Worm (Caenorhabditis elegans) whole organism, L2 larva: ENCODE data around the gene srd-38.

Experiments used
- C34F6.9 ChIP-seq: fragments of 150-350 bp; optimal IDR thresholded peaks from 2 replicates; lab custom pipeline; 2014; ENCODE audit warnings: missing biosample characterization, missing genetic modification characterization
- F13H6.1 ChIP-seq: sonication (generic microtip); optimal IDR thresholded peaks from 2 replicates; lab custom pipeline; 2016; ENCODE audit warnings: missing genetic modification characterization, missing compliant biosample characterization
- R02D3.7 ChIP-seq: fragments of 150-350 bp; optimal IDR thresholded peaks from 2 replicates; lab custom pipeline; 2014; ENCODE audit warnings: missing biosample characterization, missing genetic modification characterization
- Y55F3AM.14 ChIP-seq: fragments of 200-800 bp; sonication (Bioruptor generic); optimal IDR thresholded peaks from 2 replicates; lab custom pipeline; 2018; ENCODE audit warnings: mild to moderate bottlenecking, missing genetic modification characterization, missing compliant biosample characterization
- alr-1 ChIP-seq: fragments of 150-350 bp; optimal IDR thresholded peaks from 2 replicates; lab custom pipeline; 2014; ENCODE audit warnings: missing biosample characterization, missing genetic modification characterization
- ama-1 ChIP-seq: fragments of 150-350 bp; optimal IDR thresholded peaks from 2 replicates; lab custom pipeline; 2018; ENCODE audit warnings: inconsistent platforms
- ceh-82 ChIP-seq: fragments of 150-350 bp; optimal IDR thresholded peaks from 2 replicates; lab custom pipeline; 2014; ENCODE audit warnings: missing biosample characterization, missing genetic modification characterization
- crh-2 ChIP-seq: sonication (generic microtip); optimal IDR thresholded peaks from 2 replicates; lab custom pipeline; 2017; ENCODE audit warnings: missing biosample characterization, missing genetic modification characterization
- egl-27 ChIP-seq: sonication (generic microtip); optimal IDR thresholded peaks from 3 replicates; lab custom pipeline; 2017; ENCODE audit warnings: missing biosample characterization, missing genetic modification reagents, missing genetic modification characterization
- elt-3 ChIP-seq: sonication (generic microtip); optimal IDR thresholded peaks from 2 replicates; lab custom pipeline; 2017; ENCODE audit warnings: missing biosample characterization, missing genetic modification characterization
- fos-1 ChIP-seq: fragments of 150-350 bp; optimal IDR thresholded peaks from 2 replicates; lab custom pipeline; 2014; ENCODE audit warnings: missing biosample characterization, missing genetic modification characterization
- gmeb-1 ChIP-seq: fragments of 150-350 bp; optimal IDR thresholded peaks from 2 replicates; lab custom pipeline; 2014; ENCODE audit warnings: missing biosample characterization, missing genetic modification characterization
- lin-11 ChIP-seq: fragments of 150-350 bp; sonication (generic microtip); optimal IDR thresholded peaks from 2 replicates; lab custom pipeline; 2014; ENCODE audit warnings: missing biosample characterization, missing genetic modification characterization, inconsistent platforms, mixed read lengths
- lin-39 ChIP-seq: fragments of 150-350 bp; optimal IDR thresholded peaks from 2 replicates; lab custom pipeline; 2014; ENCODE audit warnings: missing biosample characterization, missing genetic modification reagents, missing genetic modification characterization
- mab-5 ChIP-seq: fragments of 150-350 bp; optimal IDR thresholded peaks from 2 replicates; lab custom pipeline; 2014; ENCODE audit warnings: missing biosample characterization, missing genetic modification characterization
- mbf-1 ChIP-seq: sonication (generic microtip); optimal IDR thresholded peaks from 2 replicates; lab custom pipeline; 2017; ENCODE audit warnings: missing biosample characterization, missing genetic modification characterization
- mdl-1 ChIP-seq, 2 experiments: fragments of 150-350 bp in 1 of 2; sonication (generic microtip) in 1 of 2; optimal IDR thresholded peaks; 2 replicates each; lab custom pipeline; 2017; ENCODE audit warnings: missing biosample characterization in 2 of 2, missing genetic modification characterization in 2 of 2
- nhr-10 ChIP-seq: sonication (generic microtip); optimal IDR thresholded peaks from 2 replicates; lab custom pipeline; 2017; ENCODE audit warnings: missing biosample characterization, missing genetic modification characterization
- nhr-11 ChIP-seq: fragments of 150-350 bp; optimal IDR thresholded peaks from 2 replicates; lab custom pipeline; 2014; ENCODE audit warnings: missing biosample characterization, missing genetic modification characterization
- nhr-12 ChIP-seq: fragments of 150-350 bp; optimal IDR thresholded peaks from 2 replicates; lab custom pipeline; 2014; ENCODE audit warnings: missing biosample characterization, missing genetic modification characterization
- nhr-21 ChIP-seq: fragments of 150-350 bp; optimal IDR thresholded peaks from 2 replicates; lab custom pipeline; 2014; ENCODE audit warnings: missing biosample characterization, missing genetic modification characterization
- nhr-237 ChIP-seq: fragments of 150-350 bp; optimal IDR thresholded peaks from 2 replicates; lab custom pipeline; 2014; ENCODE audit warnings: missing biosample characterization, missing genetic modification characterization
- nhr-25 ChIP-seq: fragments of 150-350 bp; sonication (generic microtip); optimal IDR thresholded peaks from 3 replicates; lab custom pipeline; 2014; ENCODE audit warnings: missing biosample characterization, missing genetic modification characterization
- nhr-6 ChIP-seq: fragments of 150-350 bp; optimal IDR thresholded peaks from 2 replicates; lab custom pipeline; 2014; ENCODE audit warnings: missing biosample characterization, missing genetic modification characterization
- nhr-77 ChIP-seq: fragments of 150-350 bp; optimal IDR thresholded peaks from 2 replicates; lab custom pipeline; 2014; ENCODE audit warnings: missing biosample characterization, missing genetic modification characterization
- peb-1 ChIP-seq: fragments of 150-350 bp; optimal IDR thresholded peaks from 2 replicates; lab custom pipeline; 2014; ENCODE audit warnings: missing biosample characterization, missing genetic modification characterization
- sem-4 ChIP-seq: fragments of 150-350 bp; optimal IDR thresholded peaks from 2 replicates; lab custom pipeline; 2014; ENCODE audit warnings: missing biosample characterization, missing genetic modification reagents, missing genetic modification characterization
- sma-9 ChIP-seq, 2 experiments: fragments of 150-350 bp in 1 of 2; sonication (generic microtip) in 1 of 2; optimal IDR thresholded peaks; 2 replicates each; lab custom pipeline; 2014 to 2016; ENCODE audit warnings: missing genetic modification characterization in 2 of 2, mild to moderate bottlenecking in 1 of 2, missing biosample characterization in 1 of 2, missing compliant biosample characterization in 1 of 2, missing genetic modification reagents in 1 of 2, moderate library complexity in 1 of 2
- snpc-4 ChIP-seq: fragments of 150-350 bp; optimal IDR thresholded peaks from 2 replicates; lab custom pipeline; 2014; ENCODE audit warnings: missing biosample characterization, missing genetic modification characterization
- unc-55 ChIP-seq: fragments of 150-350 bp; sonication (generic microtip); optimal IDR thresholded peaks from 3 replicates; lab custom pipeline; 2014; ENCODE audit warnings: missing biosample characterization, missing genetic modification reagents, missing genetic modification characterization
- ztf-1 ChIP-seq: fragments of 200-800 bp; sonication (Bioruptor generic); conservative IDR thresholded peaks from 2 replicates; pipeline ENCODE4 v1.3.6; 2022; ENCODE audit warnings: missing genetic modification characterization, missing compliant biosample characterization
- ztf-11 ChIP-seq: sonication (generic microtip); optimal IDR thresholded peaks from 2 replicates; lab custom pipeline; 2017; ENCODE audit warnings: missing biosample characterization, missing genetic modification characterization
- ztf-4 ChIP-seq: fragments of 150-350 bp; optimal IDR thresholded peaks from 2 replicates; lab custom pipeline; 2014; ENCODE audit warnings: missing biosample characterization, missing genetic modification characterization

Gene srd-38

ce11 chrX:13291506-13291905 is at the start of gene srd-38:
Gene srd-38 (plus strand): TSS chrX:13291806.
- no peak for TF ChIP-seq nhr-12 (tag; lab: Kevin White, UChicago)
- no peak for TF ChIP-seq R02D3.7 (tag; lab: Kevin White, UChicago)
- TF ChIP-seq egl-27 (tag; lab: Kevin White, UChicago), result no peak
- no peak for TF ChIP-seq ceh-82 (tag; lab: Kevin White, UChicago)
- TF ChIP-seq nhr-6 (tag; lab: Kevin White, UChicago), result no peak
- no peak for TF ChIP-seq F13H6.1 (tag; lab: Kevin White, UChicago)
- TF ChIP-seq ama-1 (lab: Kevin White, UChicago), result no peak
- no peak for TF ChIP-seq ztf-11 (tag; lab: Kevin White, UChicago)
- TF ChIP-seq snpc-4 (tag; lab: Kevin White, UChicago), result no peak
- no peak for TF ChIP-seq crh-2 (tag; lab: Kevin White, UChicago)
- no peak for TF ChIP-seq nhr-10 (tag; lab: Kevin White, UChicago)
- no peak for TF ChIP-seq gmeb-1 (tag; lab: Kevin White, UChicago)
- TF ChIP-seq nhr-11 (tag; lab: Kevin White, UChicago), result no peak
- TF ChIP-seq alr-1 (tag; lab: Kevin White, UChicago), result no peak
- TF ChIP-seq nhr-77 (tag; lab: Kevin White, UChicago), result no peak
- TF ChIP-seq lin-39 (tag; lab: Kevin White, UChicago), result no peak
- no peak for TF ChIP-seq nhr-21 (tag; lab: Kevin White, UChicago)
- TF ChIP-seq ztf-1 (GFP tag; lab: Robert Waterston, UW), result no peak
- no peak for TF ChIP-seq mab-5
- no peak for TF ChIP-seq peb-1 (tag; lab: Kevin White, UChicago)

ce11 chrX:13242231-13242630 is 49.4 kb upstream of the srd-38 start, which contains the start of gene K08H2.5:
Gene K08H2.5 (minus strand): TSS chrX:13242331.
- TF ChIP-seq snpc-4 (tag; lab: Kevin White, UChicago) (no peak), Y55F3AM.14 (GFP tag; lab: Kevin White, UChicago) (no peak), mbf-1 (tag; lab: Kevin White, UChicago) (no peak), fos-1 (tag; lab: Kevin White, UChicago) (no peak), sem-4 (tag; lab: Kevin White, UChicago) (no peak), nhr-10 (tag; lab: Kevin White, UChicago) (no peak)

- peak; percentile 25 for TF ChIP-seq lin-11 (tag; lab: Kevin White, UChicago)
- TF ChIP-seq alr-1 (tag; lab: Kevin White, UChicago), result no peak
Measured at ce11 chrX:13245090-13245489, 46.5 kb upstream of the srd-38 start, which contains the start of gene hpl-1. Gene hpl-1 (plus strand): TSS chrX:13245390.

ce11 chrX:13246668-13247358 is 44.8 kb upstream of the srd-38 start:
- no peak for TF ChIP-seq elt-3
- TF ChIP-seq nhr-237 (tag; lab: Kevin White, UChicago), result no peak
- TF ChIP-seq crh-2 (tag; lab: Kevin White, UChicago), result no peak
- TF ChIP-seq sma-9 (GFP tag; optimal IDR thresholded peaks at IDR 0.05; lab: Kevin White, UChicago), result peak; percentile 48
- no peak for TF ChIP-seq sma-9 (tag; optimal IDR thresholded peaks at IDR 0.05; lab: Kevin White, UChicago)
- no peak for TF ChIP-seq R02D3.7 (tag; lab: Kevin White, UChicago)
- no peak for TF ChIP-seq lin-11 (tag; lab: Kevin White, UChicago)
- no peak for TF ChIP-seq peb-1 (tag; lab: Kevin White, UChicago)
- no peak for TF ChIP-seq F13H6.1 (tag; lab: Kevin White, UChicago)
- no peak for TF ChIP-seq nhr-12 (tag; lab: Kevin White, UChicago)
- TF ChIP-seq ztf-4, result no peak
- peak; percentile 48 for TF ChIP-seq nhr-21 (tag; lab: Kevin White, UChicago)
- no peak for TF ChIP-seq nhr-10 (tag; lab: Kevin White, UChicago)
- TF ChIP-seq lin-39 (tag; lab: Kevin White, UChicago), result no peak
- no peak for TF ChIP-seq ztf-11 (tag; lab: Kevin White, UChicago)
- TF ChIP-seq unc-55 (GFP tag; lab: Kevin White, UChicago), result no peak
- TF ChIP-seq nhr-25, result peak; percentile 59
- TF ChIP-seq fos-1 (tag; lab: Kevin White, UChicago), result no peak
- TF ChIP-seq mdl-1 (tag; optimal IDR thresholded peaks at IDR 0.05; lab: Kevin White, UChicago), result no peak
- no peak for TF ChIP-seq snpc-4 (tag; lab: Kevin White, UChicago)
- no peak for TF ChIP-seq C34F6.9 (tag; lab: Kevin White, UChicago)
